Fruit fly (Drosophila melanogaster) whole organism, embryonic: ENCODE data around the gene Rab5.

Experiments used
- BEAF-32 ChIP-seq: fragments of 200-800 bp; sonication (Bioruptor generic); optimal IDR thresholded peaks from 3 replicates; lab custom pipeline; 2017; ENCODE audit warnings: missing biosample characterization, missing genetic modification characterization, mild to moderate bottlenecking, moderate library complexity, missing genetic modification reagents
- Bgb ChIP-seq: fragments of 200-800 bp; sonication (Bioruptor generic); IDR thresholded peaks from 2 replicates; pipeline ENCODE4 v1.3.6; 2022; ENCODE audit warnings: missing biosample characterization, missing genetic modification characterization; ENCODE audit not compliant: partially characterized antibody
- CG10959 ChIP-seq: fragments of 200-800 bp; sonication (Bioruptor generic); IDR thresholded peaks from 2 replicates; pipeline ENCODE4 v1.3.6; 2022; ENCODE audit warnings: missing biosample characterization, missing genetic modification characterization
- CG11398 ChIP-seq: fragments of 200-800 bp; sonication (Bioruptor generic); optimal IDR thresholded peaks from 2 replicates; lab custom pipeline; 2016; ENCODE audit warnings: missing biosample characterization, missing genetic modification characterization
- CG13287 ChIP-seq: fragments of 200-800 bp; sonication (Bioruptor generic); IDR thresholded peaks from 2 replicates; pipeline ENCODE4 v1.3.6; 2022; ENCODE audit warnings: missing biosample characterization, missing genetic modification characterization; ENCODE audit not compliant: partially characterized antibody
- CG14014 ChIP-seq: fragments of 200-800 bp; sonication (Bioruptor generic); IDR thresholded peaks from 2 replicates; pipeline ENCODE4 v1.3.6; 2022; ENCODE audit warnings: missing biosample characterization, missing genetic modification characterization
- CG1792 ChIP-seq: fragments of 200-800 bp; sonication (Bioruptor generic); optimal IDR thresholded peaks from 2 replicates; lab custom pipeline; 2016; ENCODE audit warnings: missing biosample characterization, missing genetic modification characterization
- CG18011 ChIP-seq: fragments of 200-800 bp; sonication (Bioruptor generic); optimal IDR thresholded peaks from 2 replicates; lab custom pipeline; 2017; ENCODE audit warnings: missing biosample characterization, missing genetic modification characterization, mild to moderate bottlenecking, moderate library complexity, missing genotype
- CG18619 ChIP-seq: fragments of 200-800 bp; sonication (Bioruptor generic); optimal IDR thresholded peaks from 3 replicates; lab custom pipeline; 2017; ENCODE audit warnings: missing biosample characterization, mild to moderate bottlenecking, missing genetic modification characterization
- CG2889 ChIP-seq: fragments of 200-800 bp; sonication (Bioruptor generic); IDR thresholded peaks from 3 replicates; pipeline ENCODE4 v1.3.6; 2022; ENCODE audit warnings: missing biosample characterization, missing genetic modification characterization
- CG34376 ChIP-seq: fragments of 200-800 bp; sonication (Bioruptor generic); optimal IDR thresholded peaks from 2 replicates; lab custom pipeline; 2018; ENCODE audit warnings: missing biosample characterization, mild to moderate bottlenecking, missing genetic modification characterization
- CG42726 ChIP-seq: fragments of 200-800 bp; sonication (Bioruptor generic); IDR thresholded peaks from 2 replicates; pipeline ENCODE4 v1.3.6; 2022; ENCODE audit warnings: missing biosample characterization, missing genetic modification characterization; ENCODE audit not compliant: partially characterized antibody
- CG5953 ChIP-seq: fragments of 200-800 bp; sonication (Bioruptor generic); IDR thresholded peaks from 2 replicates; pipeline ENCODE4 v1.3.6; 2022; ENCODE audit warnings: missing biosample characterization, missing genetic modification characterization
- CG7745 ChIP-seq: fragments of 200-800 bp; sonication (Bioruptor generic); optimal IDR thresholded peaks from 2 replicates; lab custom pipeline; 2018; ENCODE audit warnings: missing biosample characterization, mild to moderate bottlenecking, missing genetic modification characterization, moderate library complexity
- CG8478 ChIP-seq: fragments of >200 bp; optimal IDR thresholded peaks from 2 replicates; lab custom pipeline; 2018
- CG9727 ChIP-seq: fragments of 200-800 bp; sonication (Bioruptor generic); optimal IDR thresholded peaks from 3 replicates; lab custom pipeline; 2017; ENCODE audit warnings: missing biosample characterization, mild to moderate bottlenecking, missing genetic modification characterization
- CG9817 ChIP-seq: fragments of 200-800 bp; sonication (Bioruptor generic); optimal IDR thresholded peaks from 2 replicates; lab custom pipeline; 2018; ENCODE audit warnings: missing biosample characterization, mild to moderate bottlenecking, missing genetic modification characterization, moderate library complexity
- CkIIα-i1 ChIP-seq: fragments of 200-800 bp; sonication (Bioruptor generic); IDR thresholded peaks from 2 replicates; pipeline ENCODE4 v1.3.6; 2022; ENCODE audit warnings: missing biosample characterization, missing genetic modification characterization
- D19B ChIP-seq: fragments of 200-800 bp; sonication (Bioruptor generic); optimal IDR thresholded peaks from 2 replicates; lab custom pipeline; 2017; ENCODE audit warnings: missing biosample characterization, mild to moderate bottlenecking, missing genetic modification characterization
- Dbx ChIP-seq: fragments of 200-800 bp; sonication (Bioruptor generic); IDR thresholded peaks from 3 replicates; pipeline ENCODE4 v1.3.6; 2022; ENCODE audit warnings: missing biosample characterization, missing genetic modification characterization
- Hey ChIP-seq: fragments of 200-800 bp; sonication (Bioruptor generic); optimal IDR thresholded peaks from 3 replicates; lab custom pipeline; 2018; ENCODE audit warnings: missing biosample characterization, mild to moderate bottlenecking, missing genetic modification characterization
- Hmx ChIP-seq: fragments of 200-800 bp; sonication (Bioruptor generic); optimal IDR thresholded peaks from 2 replicates; lab custom pipeline; 2016; ENCODE audit warnings: missing biosample characterization, missing genetic modification characterization
- Hr51 ChIP-seq, 2 experiments: fragments of 200-800 bp; sonication (Bioruptor generic); optimal IDR thresholded peaks; 2 replicates in 1 of 2; 3 replicates in 1 of 2; lab custom pipeline; 2016 to 2018; ENCODE audit warnings: missing biosample characterization in 2 of 2, missing genetic modification characterization in 2 of 2, mild to moderate bottlenecking in 1 of 2, moderate library complexity in 1 of 2
- MESR4 ChIP-seq: fragments of 200-800 bp; sonication (Bioruptor generic); optimal IDR thresholded peaks from 2 replicates; lab custom pipeline; 2018; ENCODE audit warnings: missing biosample characterization, mild to moderate bottlenecking, missing genetic modification characterization, moderate library complexity
- Neu2 ChIP-seq: fragments of 200-800 bp; sonication (Bioruptor generic); optimal IDR thresholded peaks from 3 replicates; lab custom pipeline; 2016; ENCODE audit warnings: missing biosample characterization, missing genetic modification characterization, borderline replicate concordance
- Oaz ChIP-seq: fragments of 200-800 bp; sonication (Bioruptor generic); IDR thresholded peaks from 2 replicates; pipeline ENCODE4 v1.3.6; 2022; ENCODE audit warnings: missing biosample characterization, missing genetic modification characterization
- Pdp1 ChIP-seq, 2 experiments: fragments of 200-800 bp; sonication (Bioruptor generic); optimal IDR thresholded peaks; 3 replicates each; lab custom pipeline; 2016; ENCODE audit warnings: missing biosample characterization in 2 of 2, missing genetic modification characterization in 2 of 2, mild to moderate bottlenecking in 1 of 2, moderate library complexity in 1 of 2
- Poxn ChIP-seq: fragments of 200-800 bp; sonication (Bioruptor generic); IDR thresholded peaks from 2 replicates; pipeline ENCODE4 v1.3.6; 2022; ENCODE audit warnings: missing biosample characterization, missing genetic modification characterization
- Ptx1 ChIP-seq: fragments of 200-800 bp; sonication (Bioruptor generic); IDR thresholded peaks from 2 replicates; pipeline ENCODE4 v1.3.6; 2022; ENCODE audit warnings: missing biosample characterization, missing genetic modification characterization
- Rx ChIP-seq: fragments of 200-800 bp; sonication (Bioruptor generic); IDR thresholded peaks from 2 replicates; pipeline ENCODE4 v1.3.6; 2022; ENCODE audit warnings: missing biosample characterization, missing genetic modification characterization
- Sry-β ChIP-seq: fragments of 200-800 bp; sonication (Bioruptor generic); optimal IDR thresholded peaks from 2 replicates; lab custom pipeline; 2018; ENCODE audit warnings: missing biosample characterization, mild to moderate bottlenecking, missing genetic modification characterization, moderate library complexity
- cas ChIP-seq: fragments of 200-800 bp; sonication (Bioruptor generic); IDR thresholded peaks from 2 replicates; pipeline ENCODE4 v1.3.6; 2022; ENCODE audit warnings: missing biosample characterization, missing genetic modification characterization
- cg ChIP-seq: fragments of 200-800 bp; sonication (Bioruptor generic); optimal IDR thresholded peaks from 3 replicates; lab custom pipeline; 2019; ENCODE audit warnings: missing biosample characterization, mild to moderate bottlenecking, missing genetic modification characterization, moderate library complexity
- en ChIP-seq: fragments of 200-800 bp; sonication (Bioruptor generic); optimal IDR thresholded peaks from 2 replicates; lab custom pipeline; 2016; ENCODE audit warnings: missing biosample characterization, missing genetic modification characterization
- fd64A ChIP-seq: fragments of 200-800 bp; sonication (Bioruptor generic); optimal IDR thresholded peaks from 3 replicates; lab custom pipeline; 2018; ENCODE audit warnings: missing biosample characterization, mild to moderate bottlenecking, missing genetic modification characterization
- gcm ChIP-seq: fragments of 200-800 bp; sonication (Bioruptor generic); optimal IDR thresholded peaks from 2 replicates; lab custom pipeline; 2019; ENCODE audit warnings: missing biosample characterization, mild to moderate bottlenecking, missing genetic modification characterization, moderate library complexity
- grau ChIP-seq: fragments of 200-800 bp; optimal IDR thresholded peaks from 3 replicates; lab custom pipeline; 2019; ENCODE audit warnings: missing biosample characterization, mild to moderate bottlenecking, missing genetic modification characterization, moderate library complexity
- gro ChIP-seq: fragments of 200-800 bp; sonication (Bioruptor generic); optimal IDR thresholded peaks from 2 replicates; lab custom pipeline; 2016; ENCODE audit warnings: missing biosample characterization, missing genetic modification characterization
- gt ChIP-seq: fragments of 200-800 bp; sonication (Bioruptor generic); IDR thresholded peaks from 2 replicates; pipeline ENCODE4 v1.3.6; 2022; ENCODE audit warnings: missing biosample characterization, missing genetic modification characterization
- her ChIP-seq: fragments of 200-800 bp; sonication (Bioruptor generic); optimal IDR thresholded peaks from 2 replicates; lab custom pipeline; 2016; ENCODE audit warnings: missing biosample characterization, missing genetic modification characterization
- inv ChIP-seq: fragments of 200-800 bp; sonication (Bioruptor generic); IDR thresholded peaks from 2 replicates; pipeline ENCODE4 v1.3.6; 2022; ENCODE audit warnings: missing biosample characterization, missing genetic modification characterization; ENCODE audit not compliant: partially characterized antibody
- nau ChIP-seq: fragments of 200-800 bp; sonication (Bioruptor generic); optimal IDR thresholded peaks from 3 replicates; lab custom pipeline; 2017; ENCODE audit warnings: missing biosample characterization, mild to moderate bottlenecking, missing genetic modification characterization, missing genetic modification reagents
- nerfin-2 ChIP-seq: fragments of 200-800 bp; sonication (Bioruptor generic); IDR thresholded peaks from 2 replicates; pipeline ENCODE4 v1.3.6; 2022; ENCODE audit warnings: missing biosample characterization, missing genetic modification characterization; ENCODE audit not compliant: partially characterized antibody
- prd ChIP-seq, 3 experiments: fragments of >200 bp in 2 of 3; fragments of 200-800 bp in 1 of 3; sonication (Bioruptor generic) in 1 of 3; optimal IDR thresholded peaks in 2 of 3; IDR thresholded peaks in 1 of 3; 2 replicates in 2 of 3; 3 replicates in 1 of 3; pipeline versions ENCODE4 v1.3.6 to Lab custom; 2017 to 2022; ENCODE audit warnings: missing biosample characterization in 1 of 3, missing genetic modification characterization in 1 of 3
- pros ChIP-seq: fragments of 200-800 bp; sonication (Bioruptor generic); optimal IDR thresholded peaks from 3 replicates; lab custom pipeline; 2019; ENCODE audit warnings: missing biosample characterization, mild to moderate bottlenecking, missing genetic modification characterization, moderate library complexity
- repo ChIP-seq: fragments of 200-800 bp; sonication (Bioruptor generic); optimal IDR thresholded peaks from 2 replicates; lab custom pipeline; 2016; ENCODE audit warnings: missing biosample characterization, missing genetic modification characterization
- sens ChIP-seq: fragments of 200-800 bp; sonication (Bioruptor generic); peaks from one replicate; lab custom pipeline; 2016; ENCODE audit warnings: missing biosample characterization, missing genetic modification characterization
- seq ChIP-seq: fragments of 200-800 bp; sonication (Bioruptor generic); IDR thresholded peaks from 2 replicates; pipeline ENCODE4 v1.3.6; 2022; ENCODE audit warnings: missing biosample characterization, missing genetic modification characterization
- sima ChIP-seq: fragments of 200-800 bp; sonication (Bioruptor generic); optimal IDR thresholded peaks from 2 replicates; lab custom pipeline; 2016; ENCODE audit warnings: missing biosample characterization, missing genetic modification characterization
- trh ChIP-seq: fragments of 200-800 bp; sonication (Bioruptor generic); optimal IDR thresholded peaks from 2 replicates; lab custom pipeline; 2016; ENCODE audit warnings: missing biosample characterization, missing genetic modification characterization

The Rab5 gene

dm6 chr2L:2364200-2364754 lies 796 bp downstream of the Rab5 start (continued):
- TF ChIP-seq CkIIα-i1 (no peak), trh (GFP tag; lab: Kevin White, UChicago) (no peak), Oaz (GFP tag; lab: Robert Waterston, UW) (no peak), Poxn (GFP tag; lab: Robert Waterston, UW) (no peak), Dbx (GFP tag; lab: Robert Waterston, UW) (no peak), pros (GFP tag; lab: Kevin White, UChicago) (peak; percentile 41), prd (optimal IDR thresholded peaks at IDR 0.05; lab: Kevin White, UChicago) (no peak), prd (GFP tag; IDR thresholded peaks at IDR 0.05; lab: Robert Waterston, UW) (peak; percentile 34; the same call in 1 of the 3 replicates), fd64A (no peak), MESR4 (peak; percentile 88), repo (no peak), CG18011 (GFP tag; lab: Kevin White, UChicago) (no peak), CG14014 (GFP tag; lab: Robert Waterston, UW) (0 out of 2 replicates have a peak, but pooled peaks have one; percentile 13), Ptx1 (GFP tag; lab: Robert Waterston, UW) (no peak), nau (GFP tag; lab: Kevin White, UChicago) (no peak), her (GFP tag; lab: Kevin White, UChicago) (peak; percentile 6), Pdp1 (GFP tag; optimal IDR thresholded peaks at IDR 0.05; lab: Kevin White, UChicago) (no peak), CG34376 (GFP tag; lab: Kevin White, UChicago) (no peak), cg (GFP tag; lab: Kevin White, UChicago) (peak; percentile 51), CG5953 (GFP tag; lab: Robert Waterston, UW) (no peak), CG10959 (GFP tag; lab: Robert Waterston, UW) (no peak), Neu2 (no peak), gro (GFP tag; lab: Kevin White, UChicago) (no peak), en (GFP tag; lab: Kevin White, UChicago) (no peak), gt (no peak), Sry-β (GFP tag; lab: Kevin White, UChicago) (no peak), Hmx (no peak), nerfin-2 (peak; percentile 47), sens (GFP tag; lab: Kevin White, UChicago) (peak; percentile 20), CG11398 (GFP tag; lab: Kevin White, UChicago) (no peak), Hr51 (GFP tag; optimal IDR thresholded peaks at IDR 0.05; lab: Kevin White, UChicago) (no peak), seq (GFP tag; lab: Robert Waterston, UW) (no peak), gcm (no peak), CG18619 (GFP tag; lab: Kevin White, UChicago) (no peak), CG9727 (GFP tag; lab: Kevin White, UChicago) (no peak), Hey (tag; lab: Kevin White, UChicago) (no peak), grau (tag; lab: Kevin White, UChicago) (no peak), Rx (GFP tag; lab: Robert Waterston, UW) (no peak), CG7745 (tag; lab: Kevin White, UChicago) (peak; percentile 88), CG2889 (GFP tag; lab: Robert Waterston, UW) (no peak), inv (0 out of 2 replicates have a peak, but pooled peaks have one; percentile 28), cas (GFP tag; lab: Robert Waterston, UW) (no peak), sima (no peak), CG9817 (tag; lab: Kevin White, UChicago) (no peak), BEAF-32 (GFP tag; lab: Kevin White, UChicago) (no peak), CG13287 (peak; percentile 27; the same call in 1 of the 2 replicates), Bgb (GFP tag; lab: Robert Waterston, UW) (peak; percentile 49; the same call in 1 of the 2 replicates), CG1792 (no peak), D19B (GFP tag; lab: Kevin White, UChicago) (no peak), CG8478 (peak; percentile 95), CG42726 (GFP tag; lab: Robert Waterston, UW) (peak; percentile 40; the same call in 1 of the 2 replicates)
